Worm (Caenorhabditis elegans) whole organism, L4 larva: ENCODE measurements around the gene jnk-1.

ENCODE experiments used
- mdl-1 ChIP-seq, 2 experiments: fragments of 150-350 bp in 1 of 2; sonication (generic microtip) in 1 of 2; optimal IDR thresholded peaks; 2 replicates each; lab custom pipeline; 2014 to 2017; ENCODE audit warnings: missing biosample characterization in 2 of 2, missing genetic modification characterization in 2 of 2
- mep-1 ChIP-seq: fragments of 150-350 bp; sonication (generic microtip); optimal IDR thresholded peaks from 3 replicates; lab custom pipeline; 2014; ENCODE audit warnings: missing biosample characterization, missing genetic modification characterization
- pha-4 ChIP-seq, 2 experiments: fragments of 150-350 bp in 1 of 2; fragments of 200-800 bp in 1 of 2; sonication (Bioruptor generic) in 1 of 2; IDR thresholded peaks in 1 of 2; optimal IDR thresholded peaks in 1 of 2; 2 replicates each; pipeline versions ENCODE4 v1.3.6 to Lab custom; 2014 to 2022; ENCODE audit warnings: missing genetic modification characterization in 2 of 2, missing genetic modification reagents in 2 of 2, missing biosample characterization in 1 of 2, missing compliant biosample characterization in 1 of 2
- unc-130 ChIP-seq: sonication (generic microtip); optimal IDR thresholded peaks from 2 replicates; lab custom pipeline; 2016; ENCODE audit warnings: missing genetic modification reagents, missing genetic modification characterization, missing compliant biosample characterization

DNA sequence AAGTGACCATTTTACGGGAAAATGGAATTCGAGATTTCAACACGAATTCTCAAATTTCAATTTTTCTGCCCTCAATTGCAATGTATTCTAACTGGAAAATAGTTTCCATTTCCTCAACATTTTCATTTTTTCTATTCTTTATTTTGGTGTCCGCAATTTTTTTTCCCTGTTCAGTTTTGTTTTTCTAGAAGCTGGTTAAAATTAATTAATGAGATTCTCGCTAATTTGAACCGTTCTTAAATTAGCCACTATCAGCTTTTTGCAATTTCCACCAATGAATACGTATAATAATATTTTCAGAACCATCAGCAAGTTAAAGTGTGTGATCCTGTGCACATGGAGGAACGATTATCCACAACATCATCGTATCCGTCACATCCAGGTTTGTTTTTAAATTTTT, at the start of gene jnk-1:
- no peak for TF ChIP-seq mdl-1 (tag; optimal IDR thresholded peaks at IDR 0.05; lab: Kevin White, UChicago)
- no peak for TF ChIP-seq mep-1
- no peak for TF ChIP-seq unc-130 (GFP tag; lab: Kevin White, UChicago)
- no peak for TF ChIP-seq pha-4 (GFP tag; IDR thresholded peaks at IDR 0.05; lab: Robert Waterston, UW)
- no peak for TF ChIP-seq pha-4 (tag; optimal IDR thresholded peaks at IDR 0.05; lab: Kevin White, UChicago)
